Worm (Caenorhabditis elegans): Measurements from ENCODE around the gene R144.13.
"Not testable (repeated sequence)": the region's sequence is repeated elsewhere in the genome, so short reads cannot be mapped to it uniquely, and the experiment has no call there.

ce11 chrIII:5031375-5031836 lies 8.3 kb downstream of the R144.13 start:
- TF ChIP-seq ztf-11 (tag; optimal IDR thresholded peaks at IDR 0.05); lin-15B (tag; optimal IDR thresholded peaks at IDR 0.05); ama-1 (optimal IDR thresholded peaks at IDR 0.05); fos-1 (tag; optimal IDR thresholded peaks at IDR 0.05): not testable (repeated sequence)
- peak; percentile 76 for TF ChIP-seq pha-4 (tag; optimal IDR thresholded peaks at IDR 0.05)
